Fruit fly (Drosophila melanogaster) whole organism, embryonic: Measurements from ENCODE around the gene Tengl1.
A peak's percentile ranks its signal among the peaks of the same experiment; 100 is the strongest.

ENCODE experiments used
- Atf-2 ChIP-seq: fragments of 200-800 bp; sonication (Bioruptor generic); optimal IDR thresholded peaks from 2 replicates; lab custom pipeline; 2016; ENCODE audit warnings: missing biosample characterization, missing genetic modification characterization
- B-H2 ChIP-seq: fragments of 200-800 bp; sonication (Bioruptor generic); optimal IDR thresholded peaks from 2 replicates; lab custom pipeline; 2018; ENCODE audit warnings: missing biosample characterization, mild to moderate bottlenecking, missing genetic modification characterization
- CG10147 ChIP-seq: fragments of 200-800 bp; sonication (Bioruptor generic); optimal IDR thresholded peaks from 2 replicates; lab custom pipeline; 2019; ENCODE audit warnings: missing biosample characterization, mild to moderate bottlenecking, missing genetic modification characterization, moderate library complexity
- CG10366 ChIP-seq: fragments of 200-800 bp; sonication (Bioruptor generic); IDR thresholded peaks from 2 replicates; pipeline ENCODE4 v1.3.6; 2022; ENCODE audit warnings: missing biosample characterization, missing genetic modification characterization
- CG13296 ChIP-seq: fragments of 200-800 bp; sonication (Bioruptor generic); optimal IDR thresholded peaks from 3 replicates; lab custom pipeline; 2018; ENCODE audit warnings: missing biosample characterization, mild to moderate bottlenecking, missing genetic modification characterization
- CG17186 ChIP-seq: fragments of 200-800 bp; sonication (Bioruptor generic); optimal IDR thresholded peaks from 3 replicates; lab custom pipeline; 2017; ENCODE audit warnings: missing biosample characterization, missing genetic modification reagents, missing genetic modification characterization
- CG17328 ChIP-seq: fragments of 200-800 bp; sonication (Bioruptor generic); IDR thresholded peaks from 2 replicates; pipeline ENCODE4 v1.3.6; 2022; ENCODE audit warnings: missing biosample characterization, missing genetic modification characterization
- CG31441 ChIP-seq: fragments of 200-800 bp; sonication (Bioruptor generic); IDR thresholded peaks from 2 replicates; pipeline ENCODE4 v1.3.6; 2022; ENCODE audit warnings: missing biosample characterization, missing genetic modification characterization
- CG32532 ChIP-seq: fragments of 200-800 bp; sonication (Bioruptor generic); IDR thresholded peaks from 2 replicates; pipeline ENCODE4 v1.3.6; 2022; ENCODE audit warnings: missing biosample characterization, missing genetic modification characterization
- CG34224 ChIP-seq: fragments of 200-800 bp; sonication (Bioruptor generic); IDR thresholded peaks from 3 replicates; pipeline ENCODE4 v1.3.6; 2022; ENCODE audit warnings: missing biosample characterization, missing genetic modification characterization; ENCODE audit not compliant: partially characterized antibody
- CG34422 ChIP-seq: fragments of 200-800 bp; sonication (Bioruptor generic); IDR thresholded peaks from 3 replicates; pipeline ENCODE4 v1.3.6; 2022; ENCODE audit warnings: missing biosample characterization, missing genetic modification characterization
- CG3726 ChIP-seq: fragments of 200-800 bp; sonication (Bioruptor generic); IDR thresholded peaks from 3 replicates; pipeline ENCODE4, ENCODE4 v1.3.6; 2022; ENCODE audit warnings: missing biosample characterization, missing genetic modification characterization
- CG4730 ChIP-seq: fragments of 200-800 bp; sonication (Bioruptor generic); IDR thresholded peaks from 2 replicates; pipeline ENCODE4 v1.3.6; 2022; ENCODE audit warnings: missing biosample characterization, missing genetic modification characterization
- CG4820 ChIP-seq: fragments of 200-800 bp; sonication (Bioruptor generic); optimal IDR thresholded peaks from 3 replicates; lab custom pipeline; 2016; ENCODE audit warnings: missing biosample characterization, missing genetic modification characterization
- CG5180 ChIP-seq: fragments of 200-800 bp; sonication (Bioruptor generic); optimal IDR thresholded peaks from 3 replicates; lab custom pipeline; 2017; ENCODE audit warnings: missing biosample characterization, missing genetic modification characterization, mild to moderate bottlenecking, moderate library complexity, missing genetic modification reagents
- CG6689 ChIP-seq: fragments of 200-800 bp; sonication (Bioruptor generic); IDR thresholded peaks from 2 replicates; pipeline ENCODE4 v1.3.6; 2022; ENCODE audit warnings: missing biosample characterization, missing genetic modification characterization
- CoRest ChIP-seq: fragments of 200-800 bp; sonication (Bioruptor generic); optimal IDR thresholded peaks from 3 replicates; lab custom pipeline; 2018; ENCODE audit warnings: missing biosample characterization, mild to moderate bottlenecking, missing genetic modification characterization, moderate library complexity
- CrebB ChIP-seq: fragments of 200-800 bp; sonication (Bioruptor generic); optimal IDR thresholded peaks from 3 replicates; lab custom pipeline; 2018; ENCODE audit warnings: missing biosample characterization, mild to moderate bottlenecking, missing genetic modification characterization
- D ChIP-seq, 2 experiments: fragments of 200-800 bp in 1 of 2; fragments of >200 bp in 1 of 2; sonication (Bioruptor generic) in 1 of 2; optimal IDR thresholded peaks; 2 replicates in 1 of 2; 3 replicates in 1 of 2; lab custom pipeline; 2017; ENCODE audit warnings: mild to moderate bottlenecking in 1 of 2, missing biosample characterization in 1 of 2, missing genetic modification characterization in 1 of 2, missing genetic modification reagents in 1 of 2
- Dfd ChIP-seq, 2 experiments: fragments of >200 bp; optimal IDR thresholded peaks; 2 replicates each; lab custom pipeline; 2017; ENCODE audit warnings: missing biosample characterization in 2 of 2, missing genetic modification characterization in 2 of 2
- Drgx ChIP-seq: fragments of 200-800 bp; sonication (Bioruptor generic); IDR thresholded peaks from 2 replicates; pipeline ENCODE4 v1.3.6; 2022; ENCODE audit warnings: missing biosample characterization, missing genetic modification characterization
- Ets97D ChIP-seq: fragments of 200-800 bp; sonication (Bioruptor generic); optimal IDR thresholded peaks from 3 replicates; lab custom pipeline; 2016; ENCODE audit warnings: missing biosample characterization, missing genetic modification characterization
- H15 ChIP-seq: fragments of 200-800 bp; sonication (Bioruptor generic); IDR thresholded peaks from 3 replicates; pipeline ENCODE4 v1.3.6; 2022; ENCODE audit warnings: missing biosample characterization, missing genetic modification characterization
- MESR4 ChIP-seq: fragments of 200-800 bp; sonication (Bioruptor generic); optimal IDR thresholded peaks from 2 replicates; lab custom pipeline; 2018; ENCODE audit warnings: missing biosample characterization, mild to moderate bottlenecking, missing genetic modification characterization, moderate library complexity
- Nf-YC ChIP-seq: fragments of 200-800 bp; optimal IDR thresholded peaks from 3 replicates; lab custom pipeline; 2019; ENCODE audit warnings: missing biosample characterization, mild to moderate bottlenecking, missing genetic modification characterization, moderate library complexity
- Scr ChIP-seq: fragments of 200-800 bp; sonication (Bioruptor generic); IDR thresholded peaks from 2 replicates; pipeline ENCODE4 v1.3.6; 2022; ENCODE audit warnings: missing biosample characterization, missing genetic modification characterization; ENCODE audit not compliant: partially characterized antibody
- Sin3A ChIP-seq: fragments of >200 bp; optimal IDR thresholded peaks from 2 replicates; lab custom pipeline; 2018
- TFAM ChIP-seq: fragments of 200-800 bp; sonication (Bioruptor generic); optimal IDR thresholded peaks from 2 replicates; lab custom pipeline; 2017; ENCODE audit warnings: missing biosample characterization, missing genetic modification characterization, inconsistent platforms
- Usf ChIP-seq: fragments of 200-800 bp; sonication (Bioruptor generic); optimal IDR thresholded peaks from 2 replicates; lab custom pipeline; 2017; ENCODE audit warnings: missing genotype, missing biosample characterization, missing genetic modification characterization
- bigmax ChIP-seq: fragments of 200-800 bp; sonication (Bioruptor generic); optimal IDR thresholded peaks from 2 replicates; lab custom pipeline; 2018; ENCODE audit warnings: missing biosample characterization, mild to moderate bottlenecking, missing genetic modification characterization
- cato ChIP-seq: fragments of 200-800 bp; sonication (Bioruptor generic); optimal IDR thresholded peaks from 2 replicates; lab custom pipeline; 2016; ENCODE audit warnings: missing biosample characterization, missing genetic modification characterization, borderline replicate concordance
- ci ChIP-seq: fragments of 200-800 bp; sonication (Bioruptor generic); IDR thresholded peaks from 3 replicates; pipeline ENCODE4 v1.3.6; 2022; ENCODE audit warnings: missing biosample characterization, missing genetic modification characterization
- da ChIP-seq: fragments of 200-800 bp; sonication (Bioruptor generic); optimal IDR thresholded peaks from 2 replicates; lab custom pipeline; 2016; ENCODE audit warnings: missing biosample characterization, missing genetic modification characterization
- exex ChIP-seq: fragments of 200-800 bp; sonication (Bioruptor generic); optimal IDR thresholded peaks from 4 replicates; lab custom pipeline; 2018; ENCODE audit warnings: missing biosample characterization, mild to moderate bottlenecking, missing genetic modification characterization, moderate library complexity
- ftz-f1 ChIP-seq: fragments of 200-800 bp; sonication (Bioruptor generic); optimal IDR thresholded peaks from 2 replicates; lab custom pipeline; 2016; ENCODE audit warnings: missing biosample characterization, missing genetic modification characterization
- her ChIP-seq: fragments of 200-800 bp; sonication (Bioruptor generic); optimal IDR thresholded peaks from 2 replicates; lab custom pipeline; 2016; ENCODE audit warnings: missing biosample characterization, missing genetic modification characterization
- hkb ChIP-seq, 2 experiments: fragments of 200-800 bp in 1 of 2; fragments of >200 bp in 1 of 2; sonication (Bioruptor generic) in 1 of 2; IDR thresholded peaks in 1 of 2; optimal IDR thresholded peaks in 1 of 2; 2 replicates each; pipeline versions ENCODE4 v1.3.6 to Lab custom; 2017 to 2022; ENCODE audit warnings: missing biosample characterization in 1 of 2, missing genetic modification characterization in 1 of 2
- lbe ChIP-seq: fragments of 200-800 bp; sonication (Bioruptor generic); optimal IDR thresholded peaks from 2 replicates; lab custom pipeline; 2016; ENCODE audit warnings: missing biosample characterization, mild to moderate bottlenecking, missing genetic modification characterization
- lilli ChIP-seq: fragments of 200-800 bp; sonication (Bioruptor generic); optimal IDR thresholded peaks from 3 replicates; lab custom pipeline; 2016; ENCODE audit warnings: missing biosample characterization, missing genetic modification characterization
- nerfin-2 ChIP-seq: fragments of 200-800 bp; sonication (Bioruptor generic); IDR thresholded peaks from 2 replicates; pipeline ENCODE4 v1.3.6; 2022; ENCODE audit warnings: missing biosample characterization, missing genetic modification characterization; ENCODE audit not compliant: partially characterized antibody
- pfk ChIP-seq: fragments of 200-800 bp; sonication (Bioruptor generic); optimal IDR thresholded peaks from 2 replicates; lab custom pipeline; 2018; ENCODE audit warnings: missing biosample characterization, mild to moderate bottlenecking, missing genetic modification characterization, moderate library complexity
- rib ChIP-seq: fragments of 200-800 bp; sonication (Bioruptor generic); IDR thresholded peaks from 2 replicates; pipeline ENCODE4 v1.3.6; 2022; ENCODE audit warnings: missing biosample characterization, missing genetic modification characterization
- sd ChIP-seq: fragments of 200-800 bp; sonication (Bioruptor generic); optimal IDR thresholded peaks from 3 replicates; lab custom pipeline; 2018; ENCODE audit warnings: missing biosample characterization, mild to moderate bottlenecking, missing genetic modification characterization, moderate library complexity
- sens-2 ChIP-seq: fragments of 200-800 bp; sonication (Bioruptor generic); IDR thresholded peaks from 2 replicates; pipeline ENCODE4 v1.3.6; 2022; ENCODE audit warnings: missing biosample characterization, missing genetic modification characterization
- sima ChIP-seq: fragments of 200-800 bp; sonication (Bioruptor generic); optimal IDR thresholded peaks from 2 replicates; lab custom pipeline; 2016; ENCODE audit warnings: missing biosample characterization, missing genetic modification characterization
- tll ChIP-seq, 2 experiments: fragments of 200-800 bp in 1 of 2; fragments of >200 bp in 1 of 2; sonication (Bioruptor generic) in 1 of 2; optimal IDR thresholded peaks; 2 replicates each; lab custom pipeline; 2017 to 2019; ENCODE audit warnings: missing biosample characterization in 2 of 2, missing genetic modification characterization in 2 of 2, mild to moderate bottlenecking in 1 of 2, moderate library complexity in 1 of 2
- toy ChIP-seq: fragments of 200-800 bp; sonication (Bioruptor generic); IDR thresholded peaks from 2 replicates; pipeline ENCODE4 v1.3.6; 2022; ENCODE audit warnings: missing biosample characterization, missing genetic modification characterization
- tup ChIP-seq: fragments of 200-800 bp; sonication (Bioruptor generic); optimal IDR thresholded peaks from 2 replicates; lab custom pipeline; 2016; ENCODE audit warnings: missing biosample characterization, mild to moderate bottlenecking, missing genetic modification characterization, moderate library complexity
- unpg ChIP-seq: fragments of 200-800 bp; sonication (Bioruptor generic); optimal IDR thresholded peaks from 3 replicates; lab custom pipeline; 2018; ENCODE audit warnings: missing biosample characterization, mild to moderate bottlenecking, missing genetic modification characterization, moderate library complexity

The Tengl1 gene

dm6 chr2L:2201107-2201561, 39.3 kb downstream of the Tengl1 start (continued):
- peak; percentile 86 for TF ChIP-seq CG4820
- peak; percentile 67 for TF ChIP-seq Usf (GFP tag; lab: Kevin White, UChicago)
- TF ChIP-seq CG31441 (GFP tag; lab: Robert Waterston, UW): no peak; the same call in none of the 2 replicates
- TF ChIP-seq CrebB (tag; lab: Kevin White, UChicago): peak; percentile 53
- no peak for TF ChIP-seq D (optimal IDR thresholded peaks at IDR 0.05; lab: Kevin White, UChicago)
- peak; percentile 96 for TF ChIP-seq D (GFP tag; optimal IDR thresholded peaks at IDR 0.05; lab: Kevin White, UChicago)
- TF ChIP-seq Drgx: peak; percentile 88
- TF ChIP-seq CG32532 (GFP tag; lab: Robert Waterston, UW): no peak
- TF ChIP-seq CG17186 (GFP tag; lab: Kevin White, UChicago): peak; percentile 71
- TF ChIP-seq CG5180 (GFP tag; lab: Kevin White, UChicago): no peak
- TF ChIP-seq Scr (GFP tag; lab: Robert Waterston, UW): no peak
- TF ChIP-seq MESR4 (GFP tag; lab: Kevin White, UChicago): peak; percentile 0
- TF ChIP-seq cato: peak; percentile 88
- no peak for TF ChIP-seq sd
- TF ChIP-seq CG3726 (GFP tag; lab: Robert Waterston, UW): peak; percentile 43; the same call in 1 of the 3 replicates
- TF ChIP-seq Ets97D: peak; percentile 6
- no peak for TF ChIP-seq pfk
- peak; percentile 80; the same call in 2 of the 3 replicates for TF ChIP-seq CG34422
- peak; percentile 67 for TF ChIP-seq TFAM (GFP tag; lab: Kevin White, UChicago)
- TF ChIP-seq CoRest (tag; lab: Kevin White, UChicago): peak; percentile 89
- TF ChIP-seq H15 (GFP tag; lab: Robert Waterston, UW): peak; percentile 32; the same call in 2 of the 3 replicates
- no peak for TF ChIP-seq sima (GFP tag; lab: Kevin White, UChicago)
- TF ChIP-seq Nf-YC (tag; lab: Kevin White, UChicago): peak; percentile 21
- TF ChIP-seq CG10147 (GFP tag; lab: Kevin White, UChicago): peak; percentile 35
- peak; percentile 12 for TF ChIP-seq CG13296 (GFP tag; lab: Kevin White, UChicago)
- TF ChIP-seq rib (GFP tag; lab: Robert Waterston, UW): no peak
- TF ChIP-seq lbe (GFP tag; lab: Kevin White, UChicago): peak; percentile 27
- TF ChIP-seq hkb (optimal IDR thresholded peaks at IDR 0.05; lab: Kevin White, UChicago): no peak
- peak; percentile 71 for TF ChIP-seq hkb (GFP tag; IDR thresholded peaks at IDR 0.05; lab: Robert Waterston, UW)
- peak; percentile 80 for TF ChIP-seq ci (GFP tag; lab: Robert Waterston, UW)
- no peak for TF ChIP-seq B-H2 (GFP tag; lab: Kevin White, UChicago)
- no peak for TF ChIP-seq toy
- TF ChIP-seq sens-2 (GFP tag; lab: Robert Waterston, UW): no peak
- peak; percentile 9 for TF ChIP-seq bigmax (GFP tag; lab: Kevin White, UChicago)
- peak; percentile 78 for TF ChIP-seq CG6689 (GFP tag; lab: Robert Waterston, UW)
- TF ChIP-seq tll (GFP tag; optimal IDR thresholded peaks at IDR 0.05; lab: Kevin White, UChicago): peak in 1 of 2 experiments; percentile 5
- TF ChIP-seq CG10366: peak; percentile 60
- TF ChIP-seq unpg: peak; percentile 87
- TF ChIP-seq her (GFP tag; lab: Kevin White, UChicago): no peak
- peak; percentile 84 for TF ChIP-seq CG17328 (GFP tag; lab: Robert Waterston, UW)
- no peak for TF ChIP-seq Sin3A
- TF ChIP-seq CG4730: peak; percentile 33; the same call in 1 of the 2 replicates
- TF ChIP-seq lilli (GFP tag; lab: Kevin White, UChicago): peak; percentile 54
- TF ChIP-seq ftz-f1 (GFP tag; lab: Kevin White, UChicago): no peak
- TF ChIP-seq CG34224: no peak
- no peak for TF ChIP-seq nerfin-2 (GFP tag; lab: Robert Waterston, UW)
- TF ChIP-seq Atf-2 (GFP tag; lab: Kevin White, UChicago): peak; percentile 64
- TF ChIP-seq da (GFP tag; lab: Kevin White, UChicago): no peak
- no peak for TF ChIP-seq Dfd (GFP tag; optimal IDR thresholded peaks at IDR 0.05; lab: Kevin White, UChicago)
- no peak for TF ChIP-seq exex (tag; lab: Kevin White, UChicago)
- peak; percentile 64 for TF ChIP-seq tup
